Worm (Caenorhabditis elegans) whole organism, L4 larva: ENCODE data around the gene slc-5A12.

Source experiments
- dmd-6 ChIP-seq: fragments of 200-800 bp; sonication (Bioruptor generic); IDR thresholded peaks from 2 replicates; pipeline ENCODE4 v1.3.6; 2022; ENCODE audit warnings: missing genetic modification reagents, missing genetic modification characterization, missing compliant biosample characterization
- dve-1 ChIP-seq: sonication (generic microtip); optimal IDR thresholded peaks from 2 replicates; lab custom pipeline; 2017; ENCODE audit warnings: antibody characterized with exemption, mild to moderate bottlenecking, missing genetic modification characterization, missing compliant biosample characterization; ENCODE audit not compliant: insufficient read depth
- fos-1 ChIP-seq: fragments of 150-350 bp; optimal IDR thresholded peaks from 2 replicates; lab custom pipeline; 2014; ENCODE audit warnings: missing biosample characterization, missing genetic modification characterization
- lin-13 ChIP-seq: fragments of 150-350 bp; optimal IDR thresholded peaks from 2 replicates; lab custom pipeline; 2014; ENCODE audit warnings: missing biosample characterization, missing genetic modification reagents, missing genetic modification characterization
- lsy-2 ChIP-seq, 2 experiments: fragments of 150-350 bp in 1 of 2; sonication (generic microtip) in 1 of 2; optimal IDR thresholded peaks; 2 replicates each; lab custom pipeline; 2014 to 2017; ENCODE audit warnings: missing biosample characterization in 2 of 2, missing genetic modification characterization in 2 of 2
- mdl-1 ChIP-seq, 2 experiments: fragments of 150-350 bp in 1 of 2; sonication (generic microtip) in 1 of 2; optimal IDR thresholded peaks; 2 replicates each; lab custom pipeline; 2014 to 2017; ENCODE audit warnings: missing biosample characterization in 2 of 2, missing genetic modification characterization in 2 of 2
- nhr-76 ChIP-seq: fragments of 150-350 bp; optimal IDR thresholded peaks from 2 replicates; lab custom pipeline; 2014; ENCODE audit warnings: missing biosample characterization, missing genetic modification characterization
- skn-1 ChIP-seq: fragments of 150-350 bp; optimal IDR thresholded peaks from 2 replicates; lab custom pipeline; 2014; ENCODE audit warnings: missing biosample characterization, missing genetic modification characterization
- snpc-4 ChIP-seq: fragments of 150-350 bp; optimal IDR thresholded peaks from 2 replicates; lab custom pipeline; 2014; ENCODE audit warnings: missing biosample characterization, missing genetic modification characterization
- vab-7 ChIP-seq: fragments of 200-800 bp; sonication (Bioruptor generic); IDR thresholded peaks from 2 replicates; pipeline ENCODE4 v1.3.6; 2022; ENCODE audit warnings: missing genetic modification reagents, missing genetic modification characterization, missing compliant biosample characterization
- zag-1 ChIP-seq: fragments of 150-350 bp; optimal IDR thresholded peaks from 2 replicates; lab custom pipeline; 2014; ENCODE audit warnings: missing biosample characterization, missing genetic modification characterization

- peak; percentile 57 for TF ChIP-seq dve-1 (tag; lab: Kevin White, UChicago)
- TF ChIP-seq snpc-4 (tag; lab: Kevin White, UChicago), result no peak
- no peak for TF ChIP-seq zag-1 (tag; lab: Kevin White, UChicago)
- TF ChIP-seq skn-1 (tag; lab: Kevin White, UChicago), result no peak
- no peak for TF ChIP-seq fos-1 (tag; lab: Kevin White, UChicago)
- TF ChIP-seq mdl-1 (tag; optimal IDR thresholded peaks at IDR 0.05; lab: Kevin White, UChicago), result peak in 1 of 2 experiments; percentile 58
- TF ChIP-seq nhr-76 (tag; lab: Kevin White, UChicago), result no peak
- TF ChIP-seq lsy-2 (tag; optimal IDR thresholded peaks at IDR 0.05; lab: Kevin White, UChicago), result peak in 1 of 2 experiments; percentile 56
- TF ChIP-seq lin-13 (GFP tag; lab: Kevin White, UChicago), result no peak
- no peak for TF ChIP-seq vab-7 (GFP tag; lab: Robert Waterston, UW)
- TF ChIP-seq dmd-6 (GFP tag; lab: Robert Waterston, UW), result peak; percentile 56
Observed at ce11 chrIV:11952612-11953299, 15.5 kb downstream of the slc-5A12 start, which contains the start of gene gdh-1.
